Worm (Caenorhabditis elegans) whole organism, L1 larva: ENCODE results near the gene vhp-1.

ENCODE experiments used
- C16A3.4 ChIP-seq: fragments of 150-350 bp; optimal IDR thresholded peaks from 2 replicates; lab custom pipeline; 2014; ENCODE audit warnings: missing biosample characterization, missing genetic modification characterization
- C34B4.2 ChIP-seq: sonication (generic microtip); optimal IDR thresholded peaks from 2 replicates; lab custom pipeline; 2017; ENCODE audit warnings: mild to moderate bottlenecking, missing genetic modification characterization, missing compliant biosample characterization
- aha-1 ChIP-seq: fragments of 150-350 bp; optimal IDR thresholded peaks from 2 replicates; lab custom pipeline; 2014; ENCODE audit warnings: missing biosample characterization, missing genetic modification characterization
- alr-1 ChIP-seq: fragments of 200-800 bp; sonication (Bioruptor generic); optimal IDR thresholded peaks from 2 replicates; lab custom pipeline; 2018; ENCODE audit warnings: borderline replicate concordance, mild to moderate bottlenecking, missing genetic modification characterization, missing compliant biosample characterization
- ama-1 ChIP-seq: fragments of 150-350 bp; optimal IDR thresholded peaks from 2 replicates; lab custom pipeline; 2014
- blmp-1 ChIP-seq: fragments of 150-350 bp; optimal IDR thresholded peaks from 2 replicates; lab custom pipeline; 2014; ENCODE audit warnings: missing biosample characterization, missing genetic modification characterization
- ceh-63 ChIP-seq: fragments of 200-800 bp; sonication (Bioruptor generic); optimal IDR thresholded peaks from 2 replicates; lab custom pipeline; 2018; ENCODE audit warnings: mild to moderate bottlenecking, missing genetic modification characterization, missing compliant biosample characterization
- ceh-8 ChIP-seq: fragments of 200-800 bp; sonication (Bioruptor generic); optimal IDR thresholded peaks from 2 replicates; lab custom pipeline; 2018; ENCODE audit warnings: mild to moderate bottlenecking, missing genetic modification characterization, moderate library complexity, missing compliant biosample characterization
- ceh-82 ChIP-seq, 3 experiments: fragments of 150-350 bp in 1 of 3; sonication (generic microtip) in 2 of 3; optimal IDR thresholded peaks; 2 replicates each; lab custom pipeline; 2014 to 2017; ENCODE audit warnings: missing biosample characterization in 3 of 3, missing genetic modification characterization in 3 of 3
- ceh-90 ChIP-seq: sonication (generic microtip); optimal IDR thresholded peaks from 2 replicates; lab custom pipeline; 2016; ENCODE audit warnings: missing genetic modification characterization, missing compliant biosample characterization
- ces-1 ChIP-seq: fragments of 150-350 bp; optimal IDR thresholded peaks from 2 replicates; lab custom pipeline; 2014; ENCODE audit warnings: missing biosample characterization, missing genetic modification reagents, missing genetic modification characterization
- dsc-1 ChIP-seq: sonication (generic microtip); optimal IDR thresholded peaks from 2 replicates; lab custom pipeline; 2016; ENCODE audit warnings: mild to moderate bottlenecking, missing genetic modification characterization, missing compliant biosample characterization
- efl-1 ChIP-seq, 4 experiments: fragments of 150-350 bp; optimal IDR thresholded peaks in 3 of 4; peaks in 1 of 4; 1 replicate in 1 of 4; 2 replicates in 3 of 4; lab custom pipeline; 2014; ENCODE audit warnings: missing biosample characterization in 2 of 4, missing genetic modification characterization in 2 of 4, missing genetic modification reagents in 2 of 4
- egl-27 ChIP-seq, 2 experiments: fragments of 150-350 bp in 1 of 2; sonication (generic microtip); optimal IDR thresholded peaks; 3 replicates each; lab custom pipeline; 2017 to 2018; ENCODE audit warnings: missing biosample characterization in 2 of 2, missing genetic modification characterization in 2 of 2, missing genetic modification reagents in 2 of 2
- elt-2 ChIP-seq: sonication (generic microtip); optimal IDR thresholded peaks from 2 replicates; lab custom pipeline; 2016; ENCODE audit warnings: missing genetic modification characterization, mild to moderate bottlenecking, inconsistent platforms, missing compliant biosample characterization, missing genetic modification reagents
- elt-3 ChIP-seq, 6 experiments: fragments of 150-350 bp in 1 of 6; sonication (generic microtip); optimal IDR thresholded peaks; 2 replicates each; lab custom pipeline; 2017 to 2018; ENCODE audit warnings: missing biosample characterization in 6 of 6, missing genetic modification characterization in 6 of 6, inconsistent platforms in 1 of 6
- fkh-10 ChIP-seq: sonication (generic microtip); optimal IDR thresholded peaks from 2 replicates; lab custom pipeline; 2017; ENCODE audit warnings: missing biosample characterization, missing genetic modification reagents, missing genetic modification characterization
- fkh-4 ChIP-seq: sonication (generic microtip); optimal IDR thresholded peaks from 2 replicates; lab custom pipeline; 2016; ENCODE audit warnings: missing compliant biosample characterization, missing genetic modification characterization, borderline replicate concordance
- fkh-8 ChIP-seq: sonication (generic microtip); optimal IDR thresholded peaks from 2 replicates; lab custom pipeline; 2016; ENCODE audit warnings: mild to moderate bottlenecking, missing genetic modification characterization, missing compliant biosample characterization
- hlh-4 ChIP-seq: sonication (generic microtip); optimal IDR thresholded peaks from 2 replicates; lab custom pipeline; 2016; ENCODE audit warnings: mild to moderate bottlenecking, missing genetic modification characterization, missing compliant biosample characterization
- hpl-2 ChIP-seq: fragments of 150-350 bp; optimal IDR thresholded peaks from 2 replicates; lab custom pipeline; 2014; ENCODE audit warnings: missing biosample characterization, missing genetic modification reagents, missing genetic modification characterization
- jun-1 ChIP-seq: fragments of 150-350 bp; optimal IDR thresholded peaks from 2 replicates; lab custom pipeline; 2014; ENCODE audit warnings: missing biosample characterization, missing genetic modification reagents, missing genetic modification characterization
- lin-13 ChIP-seq: fragments of 150-350 bp; optimal IDR thresholded peaks from 2 replicates; lab custom pipeline; 2014; ENCODE audit warnings: missing biosample characterization, missing genetic modification reagents, missing genetic modification characterization
- lin-14 ChIP-seq: fragments of 200-800 bp; sonication (Bioruptor generic); optimal IDR thresholded peaks from 2 replicates; lab custom pipeline; 2018; ENCODE audit warnings: mild to moderate bottlenecking, missing genetic modification characterization, moderate library complexity, missing compliant biosample characterization
- lin-15B ChIP-seq: fragments of 150-350 bp; sonication (generic microtip); optimal IDR thresholded peaks from 3 replicates; lab custom pipeline; 2014; ENCODE audit warnings: missing biosample characterization, missing genetic modification characterization
- lin-35 ChIP-seq, 2 experiments: fragments of 150-350 bp; optimal IDR thresholded peaks; 2 replicates each; lab custom pipeline; 2014; ENCODE audit warnings: missing biosample characterization in 2 of 2, missing genetic modification characterization in 2 of 2, missing genetic modification reagents in 2 of 2
- lsy-2 ChIP-seq, 2 experiments: fragments of 150-350 bp; optimal IDR thresholded peaks; 2 replicates each; lab custom pipeline; 2014; ENCODE audit warnings: missing biosample characterization in 2 of 2, missing genetic modification characterization in 2 of 2
- mab-9 ChIP-seq: fragments of 200-800 bp; sonication (Bioruptor generic); IDR thresholded peaks from 2 replicates; pipeline ENCODE4 v1.3.6; 2022; ENCODE audit warnings: missing genetic modification reagents, missing genetic modification characterization, missing compliant biosample characterization
- mdl-1 ChIP-seq, 2 experiments: fragments of 150-350 bp; optimal IDR thresholded peaks; 2 replicates each; lab custom pipeline; 2014 to 2017; ENCODE audit warnings: missing biosample characterization in 2 of 2, missing genetic modification characterization in 2 of 2, inconsistent platforms in 1 of 2
- mef-2 ChIP-seq: fragments of 150-350 bp; optimal IDR thresholded peaks from 2 replicates; lab custom pipeline; 2014; ENCODE audit warnings: missing biosample characterization, missing genetic modification characterization
- nhr-19 ChIP-seq: fragments of 200-800 bp; sonication (Bioruptor generic); conservative IDR thresholded peaks from 2 replicates; pipeline ENCODE4 v1.3.6; 2022; ENCODE audit warnings: missing genetic modification characterization, missing compliant biosample characterization
- nhr-20 ChIP-seq: sonication (generic microtip); optimal IDR thresholded peaks from 2 replicates; lab custom pipeline; 2016; ENCODE audit warnings: mild to moderate bottlenecking, missing genetic modification characterization, missing compliant biosample characterization
- nhr-71 ChIP-seq: sonication (generic microtip); optimal IDR thresholded peaks from 2 replicates; lab custom pipeline; 2016; ENCODE audit warnings: mild to moderate bottlenecking, missing genetic modification characterization, moderate library complexity, missing compliant biosample characterization
- nhr-77 ChIP-seq: fragments of 150-350 bp; optimal IDR thresholded peaks from 2 replicates; lab custom pipeline; 2014; ENCODE audit warnings: missing biosample characterization, missing genetic modification characterization
- nhr-85 ChIP-seq: sonication (generic microtip); peaks from one replicate; lab custom pipeline; 2016; ENCODE audit warnings: missing genetic modification characterization, inconsistent platforms, missing compliant biosample characterization
- pag-3 ChIP-seq: sonication (generic microtip); optimal IDR thresholded peaks from 2 replicates; lab custom pipeline; 2017; ENCODE audit warnings: missing genetic modification characterization, mild to moderate bottlenecking, missing compliant biosample characterization, antibody characterized with exemption, borderline replicate concordance; ENCODE audit not compliant: insufficient read depth
- pax-3 ChIP-seq: fragments of 200-800 bp; sonication (Bioruptor generic); optimal IDR thresholded peaks from 2 replicates; lab custom pipeline; 2018; ENCODE audit warnings: mild to moderate bottlenecking, missing genetic modification characterization, moderate library complexity, missing compliant biosample characterization
- skn-1 ChIP-seq: fragments of 150-350 bp; optimal IDR thresholded peaks from 2 replicates; lab custom pipeline; 2014; ENCODE audit warnings: missing biosample characterization, missing genetic modification characterization
- snu-23 ChIP-seq: sonication (generic microtip); optimal IDR thresholded peaks from 2 replicates; lab custom pipeline; 2016; ENCODE audit warnings: missing genetic modification characterization, missing compliant biosample characterization
- sox-4 ChIP-seq: sonication (generic microtip); optimal IDR thresholded peaks from 2 replicates; lab custom pipeline; 2016; ENCODE audit warnings: missing genetic modification characterization, missing compliant biosample characterization
- tlp-1 ChIP-seq: fragments of 150-350 bp; optimal IDR thresholded peaks from 2 replicates; lab custom pipeline; 2014; ENCODE audit warnings: missing biosample characterization, missing genetic modification characterization
- unc-86 ChIP-seq: sonication (generic microtip); optimal IDR thresholded peaks from 2 replicates; lab custom pipeline; 2016; ENCODE audit warnings: missing genetic modification characterization, missing compliant biosample characterization
- vab-15 ChIP-seq: sonication (generic microtip); optimal IDR thresholded peaks from 2 replicates; lab custom pipeline; 2017; ENCODE audit warnings: missing genotype, mild to moderate bottlenecking, missing genetic modification characterization, missing compliant biosample characterization
- ztf-11 ChIP-seq, 2 experiments: sonication (generic microtip); optimal IDR thresholded peaks; 2 replicates each; lab custom pipeline; 2016 to 2017; ENCODE audit warnings: missing genetic modification characterization in 2 of 2, missing biosample characterization in 1 of 2, missing compliant biosample characterization in 1 of 2
- ztf-4 ChIP-seq: fragments of 150-350 bp; optimal IDR thresholded peaks from 2 replicates; lab custom pipeline; 2014; ENCODE audit warnings: missing biosample characterization, missing genetic modification characterization

Gene vhp-1

DNA sequence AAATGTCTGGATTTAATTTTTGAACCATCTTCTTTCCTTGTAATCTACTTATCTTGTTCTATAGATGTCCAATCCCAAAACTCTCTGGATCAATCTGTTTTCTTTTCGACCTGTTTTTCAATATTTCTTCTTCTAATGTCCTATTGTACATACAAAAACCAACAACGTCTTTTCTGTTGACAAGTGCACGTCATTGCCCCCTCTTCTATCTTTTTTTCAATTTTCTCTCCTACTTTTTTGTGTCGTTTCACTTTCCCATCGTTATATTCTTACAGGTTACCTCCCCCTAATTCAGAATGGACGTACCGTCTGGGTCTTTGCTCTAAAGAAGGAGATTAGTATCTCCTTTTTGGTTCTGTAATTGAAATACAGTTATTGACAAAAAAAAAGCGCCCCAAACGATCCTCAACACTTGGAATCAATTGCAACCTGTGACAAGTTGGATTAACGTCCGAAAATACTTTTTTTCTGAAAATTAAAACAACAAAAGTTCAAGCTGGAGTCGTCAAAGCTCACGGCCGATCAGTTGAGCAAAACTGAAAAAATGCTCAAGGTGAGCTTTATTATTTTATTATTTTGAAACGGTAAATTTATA lies at the start of gene vhp-1:
TSS of gene vhp-1 (plus strand) at position 545 of the 595 bp plus-strand sequence.
- TF ChIP-seq ceh-90 (no peak), nhr-19 (no peak), lin-14 (GFP tag; lab: Kevin White, UChicago) (peak; percentile 30), lin-15B (tag; lab: Kevin White, UChicago) (no peak), ama-1 (no peak), efl-1 (optimal IDR thresholded peaks at IDR 0.05; lab: Kevin White, UChicago) (no peak), efl-1 (GFP tag; optimal IDR thresholded peaks at IDR 0.05 in 1 of 2; lab: Kevin White, UChicago) (peak in 1 of 2 experiments; percentile 47), elt-3 (tag; optimal IDR thresholded peaks at IDR 0.05; lab: Kevin White, UChicago) (peak in 3 of 6 experiments; percentile 1 to 69 (median 39)), blmp-1 (tag; lab: Kevin White, UChicago) (peak; percentile 61), ztf-11 (tag; optimal IDR thresholded peaks at IDR 0.05; lab: Kevin White, UChicago) (no peak), nhr-85 (tag; lab: Kevin White, UChicago) (peak; percentile 82)

DNA sequence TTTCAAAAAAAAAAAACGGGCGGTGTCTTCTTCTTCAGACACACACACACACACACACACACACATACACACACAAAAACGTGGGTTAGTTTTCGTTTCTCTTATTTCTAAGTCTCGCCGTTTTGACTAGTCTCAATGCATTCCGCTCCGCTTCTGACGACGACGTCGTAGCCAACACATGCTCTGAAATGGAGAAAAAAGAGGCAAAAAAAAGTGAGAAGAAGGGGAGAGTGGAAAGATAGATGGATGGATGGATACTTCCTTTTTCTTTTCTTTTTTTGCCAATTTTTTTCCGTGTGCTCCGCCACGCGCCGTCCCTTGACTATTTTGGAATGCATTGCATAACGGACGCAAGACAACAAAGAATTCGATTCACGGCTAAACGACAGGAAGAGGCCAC lies 46.3 kb upstream of the vhp-1 start:
- TF ChIP-seq C16A3.4 (no peak), lin-35 (GFP tag; optimal IDR thresholded peaks at IDR 0.05; lab: Kevin White, UChicago) (no peak), lin-14 (GFP tag; lab: Kevin White, UChicago) (peak; percentile 90), hpl-2 (GFP tag; lab: Kevin White, UChicago) (no peak), nhr-77 (tag; lab: Kevin White, UChicago) (no peak), fkh-10 (peak; percentile 74), pax-3 (no peak), fkh-8 (tag; lab: Kevin White, UChicago) (peak; percentile 37), pag-3 (tag; lab: Kevin White, UChicago) (no peak), ceh-82 (tag; optimal IDR thresholded peaks at IDR 0.05; lab: Kevin White, UChicago) (peak in 1 of 3 experiments; percentile 19), egl-27 (tag; optimal IDR thresholded peaks at IDR 0.05; lab: Kevin White, UChicago) (no peak), elt-2 (no peak), snu-23 (GFP tag; lab: Kevin White, UChicago) (peak; percentile 6), sox-4 (no peak), unc-86 (tag; lab: Kevin White, UChicago) (peak; percentile 46), aha-1 (tag; lab: Kevin White, UChicago) (no peak), nhr-71 (tag; lab: Kevin White, UChicago) (peak; percentile 34), ceh-90 (no peak), lsy-2 (tag; optimal IDR thresholded peaks at IDR 0.05; lab: Kevin White, UChicago) (peak in 1 of 2 experiments; percentile 47)

DNA sequence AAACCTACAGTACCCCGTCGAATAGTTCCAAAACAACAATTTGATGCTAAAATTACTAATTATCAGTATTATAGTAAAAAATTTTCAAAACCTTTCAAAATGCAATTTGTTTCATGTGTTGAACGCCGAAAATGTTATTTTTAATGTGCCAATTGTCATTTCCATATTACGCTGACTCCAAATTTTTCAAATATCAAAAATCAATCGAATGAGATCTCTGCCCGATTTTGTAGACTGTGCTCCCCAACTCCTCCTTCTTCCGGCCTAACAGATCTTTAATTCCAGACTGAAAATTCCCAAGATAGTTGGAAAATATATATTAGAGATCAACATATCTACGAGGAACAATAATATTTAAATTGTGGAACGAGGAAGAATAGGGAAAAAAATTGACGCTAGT lies 45.3 kb upstream of the vhp-1 start:
- TF ChIP-seq elt-2 (peak; percentile 22), ama-1 (peak; percentile 28), ceh-82 (tag; optimal IDR thresholded peaks at IDR 0.05; lab: Kevin White, UChicago) (no peak)

DNA sequence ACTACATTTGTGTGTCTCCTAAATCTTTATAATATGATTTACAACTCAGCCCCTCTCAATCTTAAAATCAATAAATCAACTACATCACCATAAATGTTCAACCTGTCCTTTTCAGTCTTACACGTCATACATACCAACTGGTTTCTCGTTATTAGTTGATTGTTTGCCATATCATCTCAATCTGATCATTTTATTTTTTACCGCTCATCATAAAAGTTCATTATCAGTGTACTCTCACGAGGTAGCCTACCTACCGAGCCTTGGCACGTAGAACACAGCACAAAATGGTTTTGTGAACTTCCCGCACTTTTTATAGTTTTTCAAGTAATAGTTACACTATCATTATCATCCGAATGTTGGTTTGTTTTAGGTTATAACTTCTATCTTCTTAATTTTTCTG lies 41.9 kb upstream of the vhp-1 start:
- TF ChIP-seq mef-2 (tag; lab: Kevin White, UChicago) (no peak), ces-1 (GFP tag; lab: Kevin White, UChicago) (no peak), vab-15 (no peak), lin-13 (GFP tag; lab: Kevin White, UChicago) (no peak), hpl-2 (GFP tag; lab: Kevin White, UChicago) (no peak), tlp-1 (no peak), C34B4.2 (tag; lab: Kevin White, UChicago) (no peak), elt-2 (peak; percentile 56), jun-1 (tag; lab: Kevin White, UChicago) (peak; percentile 1), ceh-82 (tag; optimal IDR thresholded peaks at IDR 0.05; lab: Kevin White, UChicago) (no peak), fkh-4 (tag; lab: Kevin White, UChicago) (no peak), nhr-77 (tag; lab: Kevin White, UChicago) (no peak), hlh-4 (tag; lab: Kevin White, UChicago) (no peak), mab-9 (no peak), ceh-63 (GFP tag; lab: Kevin White, UChicago) (no peak), alr-1 (tag; lab: Kevin White, UChicago) (no peak), dsc-1 (tag; lab: Kevin White, UChicago) (no peak), mdl-1 (tag; optimal IDR thresholded peaks at IDR 0.05; lab: Kevin White, UChicago) (no peak), ztf-4 (tag; lab: Kevin White, UChicago) (no peak), skn-1 (no peak), lin-14 (GFP tag; lab: Kevin White, UChicago) (peak; percentile 10), nhr-71 (tag; lab: Kevin White, UChicago) (peak; percentile 17), lin-35 (GFP tag; optimal IDR thresholded peaks at IDR 0.05; lab: Kevin White, UChicago) (peak in 1 of 2 experiments; percentile 29), ceh-8 (no peak), nhr-20 (tag; lab: Kevin White, UChicago) (peak; percentile 7)
